Fruit fly (Drosophila melanogaster): ENCODE data around the gene Tmep.

DNA sequence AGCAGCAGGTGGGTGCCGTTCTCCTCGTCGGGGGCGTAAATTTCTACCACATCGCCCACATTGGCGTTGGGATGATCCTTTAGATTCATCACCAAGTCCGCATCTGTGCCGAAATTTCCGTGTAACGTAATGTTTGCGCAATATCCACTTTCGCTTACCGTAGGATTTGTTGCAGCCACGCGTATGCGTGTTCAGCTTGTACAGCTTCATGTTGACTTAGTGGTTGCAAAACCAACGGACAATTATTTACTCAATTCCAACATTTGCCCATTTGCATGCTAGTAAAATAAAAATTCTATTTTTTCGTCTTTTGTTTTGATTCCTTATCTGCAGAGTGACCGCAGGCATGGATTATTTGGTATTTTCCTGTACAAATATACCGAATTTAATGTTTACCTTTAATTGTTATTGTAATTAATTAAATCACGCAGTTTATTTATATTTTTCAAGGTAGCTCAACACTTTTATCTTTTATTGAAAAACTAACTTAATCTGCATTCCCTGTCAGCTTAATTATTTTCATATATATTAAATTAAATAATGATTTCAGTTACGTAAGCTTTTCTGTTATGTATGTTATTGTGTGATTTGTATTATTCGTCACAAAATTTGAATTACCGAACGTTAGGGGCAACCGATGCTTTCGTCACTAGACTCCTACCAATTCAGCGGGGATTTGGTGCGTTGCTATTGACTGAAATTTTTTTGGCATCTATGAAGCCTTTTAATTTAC is 35.1 kb upstream of the Tmep start, which contains the start of gene Iml1:
- no peak for TF ChIP-seq pad (GFP tag; optimal IDR thresholded peaks at IDR 0.05)
- TF ChIP-seq kay (GFP tag; ENCODE audit: borderline replicate concordance): no peak
- TF ChIP-seq CG11617 (GFP tag; optimal IDR thresholded peaks at IDR 0.05): peak; percentile 42
- no peak for TF ChIP-seq toe (GFP tag; optimal IDR thresholded peaks at IDR 0.05)
- no peak for TF ChIP-seq cic (GFP tag; optimal IDR thresholded peaks at IDR 0.05)
- TF ChIP-seq Clk (GFP tag; optimal IDR thresholded peaks at IDR 0.05): no peak
- TF ChIP-seq CG33017 (tag; optimal IDR thresholded peaks at IDR 0.05): peak; percentile 17
- peak; percentile 49 for TF ChIP-seq CG7101 (tag; optimal IDR thresholded peaks at IDR 0.05)
- TF ChIP-seq CG1620 (GFP tag; optimal IDR thresholded peaks at IDR 0.05): no peak
- TF ChIP-seq bab1 (GFP tag; optimal IDR thresholded peaks at IDR 0.05): peak; percentile 14

Data from whole organism, adult.